Fruit fly (Drosophila melanogaster): ENCODE data around the gene CG10366.
A peak's percentile ranks its signal among the peaks of the same experiment; 100 is the strongest.

CG10366 gene

dm6 chr2L:19577187-19577765 lies 6.8 kb upstream of the CG10366 start, which contains the start of the genes spi and msb1l (continued):
- no peak for TF ChIP-seq repo (GFP tag; optimal IDR thresholded peaks at IDR 0.05)
- TF ChIP-seq Gug (GFP tag; IDR thresholded peaks at IDR 0.05): 0 out of 4 replicates have a peak, but pooled peaks have one; percentile 4
- no peak for TF ChIP-seq shn (GFP tag; optimal IDR thresholded peaks at IDR 0.05)
- peak; percentile 57; the same call in 1 of the 3 replicates for TF ChIP-seq CG6791 (GFP tag; IDR thresholded peaks at IDR 0.05; ENCODE audit: partially characterized antibody)
- TF ChIP-seq bowl (GFP tag; IDR thresholded peaks at IDR 0.05): no peak
- no peak for TF ChIP-seq CG10321 (GFP tag; IDR thresholded peaks at IDR 0.05)
- no peak for TF ChIP-seq CrebB (tag; optimal IDR thresholded peaks at IDR 0.05)
- TF ChIP-seq p53 (GFP tag; optimal IDR thresholded peaks at IDR 0.05): no peak
- peak; percentile 57 for TF ChIP-seq CG13287 (GFP tag; IDR thresholded peaks at IDR 0.05; ENCODE audit: partially characterized antibody)
- TF ChIP-seq unc-4 (GFP tag; IDR thresholded peaks at IDR 0.05; ENCODE audit: partially characterized antibody): peak; percentile 47; the same call in 1 of the 2 replicates
- no peak for TF ChIP-seq her (GFP tag; optimal IDR thresholded peaks at IDR 0.05)
- peak; percentile 27 for TF ChIP-seq Usf (GFP tag; optimal IDR thresholded peaks at IDR 0.05)
- TF ChIP-seq cwo (GFP tag; optimal IDR thresholded peaks at IDR 0.05): peak; percentile 25
- TF ChIP-seq CG14667 (GFP tag; IDR thresholded peaks at IDR 0.05): 0 out of 2 replicates have a peak, but pooled peaks have one; percentile 22
- peak; percentile 47 for TF ChIP-seq CG18764 (GFP tag; optimal IDR thresholded peaks at IDR 0.05)
- peak; percentile 44 for TF ChIP-seq Myb (GFP tag; optimal IDR thresholded peaks at IDR 0.05)
- TF ChIP-seq CG3995 (GFP tag; optimal IDR thresholded peaks at IDR 0.05): peak; percentile 90
- peak; percentile 4 for TF ChIP-seq HHEX (GFP tag; optimal IDR thresholded peaks at IDR 0.05)
- no peak for TF ChIP-seq nau (GFP tag; optimal IDR thresholded peaks at IDR 0.05)
- no peak for TF ChIP-seq CG14014 (GFP tag; IDR thresholded peaks at IDR 0.05)
- peak; percentile 37 for TF ChIP-seq D19A (tag; optimal IDR thresholded peaks at IDR 0.05)
- no peak for TF ChIP-seq gcm2 (GFP tag; optimal IDR thresholded peaks at IDR 0.05)
- TF ChIP-seq stc (GFP tag; IDR thresholded peaks at IDR 0.05): no peak
- TF ChIP-seq hbn (GFP tag; IDR thresholded peaks at IDR 0.05; ENCODE audit: partially characterized antibody): no peak
- peak in 1 of 2 experiments; percentile 45 for TF ChIP-seq Hr51 (GFP tag; optimal IDR thresholded peaks at IDR 0.05)
- TF ChIP-seq CG11723 (GFP tag; optimal IDR thresholded peaks at IDR 0.05): no peak
- no peak; the same call in 1 of the 2 replicates for TF ChIP-seq MBD-R2 (GFP tag; IDR thresholded peaks at IDR 0.05)
- no peak for TF ChIP-seq CG8089 (GFP tag; optimal IDR thresholded peaks at IDR 0.05)
- TF ChIP-seq MESR4 (GFP tag; optimal IDR thresholded peaks at IDR 0.05): peak; percentile 71
- no peak for TF ChIP-seq sd (tag; optimal IDR thresholded peaks at IDR 0.05)
- no peak for TF ChIP-seq Poxn (GFP tag; IDR thresholded peaks at IDR 0.05)
- peak; percentile 24 to 63 for TF ChIP-seq dpn (GFP tag; optimal IDR thresholded peaks at IDR 0.05)
- TF ChIP-seq sqz (GFP tag; optimal IDR thresholded peaks at IDR 0.05): no peak
- TF ChIP-seq trh (GFP tag; optimal IDR thresholded peaks at IDR 0.05): no peak
- peak; percentile 49 for TF ChIP-seq pzg (GFP tag; optimal IDR thresholded peaks at IDR 0.05)
- peak; percentile 45 for TF ChIP-seq Ssrp (tag; optimal IDR thresholded peaks at IDR 0.05)
- 0 out of 3 replicates have a peak, but pooled peaks have one; percentile 23 for TF ChIP-seq CG14860 (GFP tag; IDR thresholded peaks at IDR 0.05; ENCODE audit: partially characterized antibody)
- TF ChIP-seq Dek (tag; optimal IDR thresholded peaks at IDR 0.05): peak; percentile 54
- peak; percentile 81 for TF ChIP-seq CG12391 (tag; optimal IDR thresholded peaks at IDR 0.05)
- no peak for TF ChIP-seq ham (GFP tag; IDR thresholded peaks at IDR 0.05)
- no peak for TF ChIP-seq Atf3 (GFP tag; optimal IDR thresholded peaks at IDR 0.05)
- TF ChIP-seq CG2120 (GFP tag; optimal IDR thresholded peaks at IDR 0.05): peak; percentile 55
- peak; percentile 35 for TF ChIP-seq mam (GFP tag; optimal IDR thresholded peaks at IDR 0.05)
- TF ChIP-seq crol (GFP tag; IDR thresholded peaks at IDR 0.05): no peak
- TF ChIP-seq CG16813 (GFP tag; IDR thresholded peaks at IDR 0.05; ENCODE audit: partially characterized antibody): peak; percentile 62
- no peak for TF ChIP-seq Vsx1 (GFP tag; optimal IDR thresholded peaks at IDR 0.05)
- no peak for TF ChIP-seq CG6254 (GFP tag; optimal IDR thresholded peaks at IDR 0.05)
- peak; percentile 63 for TF ChIP-seq dmrt11E (tag; optimal IDR thresholded peaks at IDR 0.05)
- TF ChIP-seq E2f2 (GFP tag; IDR thresholded peaks at IDR 0.05): peak; percentile 78

Data from whole organism, embryonic.